Worm (Caenorhabditis elegans) whole organism, young adult: ENCODE data around the gene Y4C6A.4.

Source experiments
- Y79H2A.3 ChIP-seq: fragments of 200-800 bp; sonication (Bioruptor generic); conservative IDR thresholded peaks from 2 replicates; pipeline ENCODE4 v1.3.6; 2022; ENCODE audit warnings: missing genetic modification reagents, missing genetic modification characterization, missing compliant biosample characterization
- ceh-58 ChIP-seq: fragments of 200-800 bp; sonication (Bioruptor generic); IDR thresholded peaks from 2 replicates; pipeline ENCODE4 v1.3.6; 2022; ENCODE audit warnings: missing genetic modification characterization, missing compliant biosample characterization
- ceh-91 ChIP-seq: fragments of 200-800 bp; sonication (Bioruptor generic); IDR thresholded peaks from 2 replicates; pipeline ENCODE4 v1.3.6; 2022; ENCODE audit warnings: missing genetic modification reagents, missing genetic modification characterization, missing compliant biosample characterization
- dox-1 ChIP-seq: fragments of 200-800 bp; sonication (Bioruptor generic); IDR thresholded peaks from 2 replicates; pipeline ENCODE4 v1.3.6; 2022; ENCODE audit warnings: missing genetic modification reagents, missing genetic modification characterization, missing compliant biosample characterization
- nfya-1 ChIP-seq: sonication (generic microtip); optimal IDR thresholded peaks from 2 replicates; lab custom pipeline; 2017; ENCODE audit warnings: antibody characterized with exemption, missing compliant biosample characterization, missing genetic modification characterization, borderline replicate concordance; ENCODE audit not compliant: insufficient read depth
- snpc-1.1 ChIP-seq: sonication (generic microtip); optimal IDR thresholded peaks from 2 replicates; lab custom pipeline; 2017; ENCODE audit warnings: missing genetic modification characterization, mild to moderate bottlenecking, missing compliant biosample characterization, antibody characterized with exemption, moderate library complexity, missing genotype, missing genetic modification reagents; ENCODE audit not compliant: insufficient read depth

- TF ChIP-seq Y79H2A.3 (no peak), dox-1 (GFP tag; lab: Robert Waterston, UW) (no peak), nfya-1 (no peak), ceh-91 (GFP tag; lab: Robert Waterston, UW) (no peak), snpc-1.1 (tag; lab: Kevin White, UChicago) (no peak), ceh-58 (GFP tag; lab: Robert Waterston, UW) (no peak)
Measured at ce11 chrIV:5411641-5412337, 41.0 kb upstream of the Y4C6A.4 start, which contains the start of gene ZK616.8.
